Worm (Caenorhabditis elegans): Measurements from ENCODE around the gene F13B12.7.

F13B12.7 gene

ce11 chrIV:10409377-10409776, 34.2 kb upstream of the F13B12.7 start, which contains the start of gene rfk-1:
Gene rfk-1 (minus strand): TSS chrIV:10409477.
- TF ChIP-seq nhr-41 (GFP tag; IDR thresholded peaks at IDR 0.05), result no peak
- no peak for TF ChIP-seq gei-8 (GFP tag; optimal IDR thresholded peaks at IDR 0.05)
- TF ChIP-seq unc-62 (GFP tag; optimal IDR thresholded peaks at IDR 0.05 in 1 of 2), result no peak
- TF ChIP-seq unc-62 (tag; optimal IDR thresholded peaks at IDR 0.05), result no peak
- no peak for TF ChIP-seq nhr-111 (GFP tag; optimal IDR thresholded peaks at IDR 0.05)
- no peak for TF ChIP-seq zip-11 (GFP tag; IDR thresholded peaks at IDR 0.05)
- no peak for TF ChIP-seq daf-19 (GFP tag; conservative IDR thresholded peaks at IDR 0.05)
- no peak for TF ChIP-seq daf-12 (tag; optimal IDR thresholded peaks at IDR 0.05)
- TF ChIP-seq F49E8.2 (tag; optimal IDR thresholded peaks at IDR 0.05; ENCODE audit: borderline replicate concordance), result no peak
- no peak for TF ChIP-seq zfp-2 (tag; optimal IDR thresholded peaks at IDR 0.05)
- TF ChIP-seq cey-2 (tag; optimal IDR thresholded peaks at IDR 0.05; ENCODE audit: borderline replicate concordance, insufficient read depth), result no peak
- TF ChIP-seq nhr-77 (tag; optimal IDR thresholded peaks at IDR 0.05), result no peak
- TF ChIP-seq zip-2 (tag; optimal IDR thresholded peaks at IDR 0.05), result no peak
- no peak for TF ChIP-seq madf-5 (GFP tag; IDR thresholded peaks at IDR 0.05)
- TF ChIP-seq dpl-1 (GFP tag; optimal IDR thresholded peaks at IDR 0.05), result no peak
- no peak for TF ChIP-seq nhr-10 (tag; optimal IDR thresholded peaks at IDR 0.05)
- no peak for TF ChIP-seq ceh-20 (GFP tag; IDR thresholded peaks at IDR 0.05)
- TF ChIP-seq nhr-11 (tag; optimal IDR thresholded peaks at IDR 0.05), result no peak

DNA sequence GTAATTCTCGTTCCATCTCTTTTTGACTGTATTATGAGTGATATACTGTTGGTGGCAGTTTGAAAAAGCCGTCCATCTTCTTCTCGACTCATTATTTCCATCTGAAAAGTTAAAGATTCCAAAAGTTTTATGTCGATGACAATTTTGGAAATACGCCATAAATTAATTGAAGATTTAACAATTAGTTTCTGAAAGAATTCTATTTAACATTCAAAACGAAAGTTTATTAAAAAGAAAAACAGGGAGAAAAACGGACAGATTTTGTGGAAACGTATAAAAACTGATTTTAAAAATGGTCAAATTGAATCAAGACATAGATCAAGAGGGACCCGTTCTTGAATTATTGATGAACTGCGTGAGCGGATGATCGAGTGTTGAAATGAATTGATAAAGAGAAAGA, 29.8 kb upstream of the F13B12.7 start, which contains the start of gene R10H10.7:
R10H10.7 (minus strand) TSS at position 101 of the 400 bp plus-strand sequence.
- TF ChIP-seq pqm-1 (tag; optimal IDR thresholded peaks at IDR 0.05) (no peak), aha-1 (tag) (peak; percentile 26)

DNA sequence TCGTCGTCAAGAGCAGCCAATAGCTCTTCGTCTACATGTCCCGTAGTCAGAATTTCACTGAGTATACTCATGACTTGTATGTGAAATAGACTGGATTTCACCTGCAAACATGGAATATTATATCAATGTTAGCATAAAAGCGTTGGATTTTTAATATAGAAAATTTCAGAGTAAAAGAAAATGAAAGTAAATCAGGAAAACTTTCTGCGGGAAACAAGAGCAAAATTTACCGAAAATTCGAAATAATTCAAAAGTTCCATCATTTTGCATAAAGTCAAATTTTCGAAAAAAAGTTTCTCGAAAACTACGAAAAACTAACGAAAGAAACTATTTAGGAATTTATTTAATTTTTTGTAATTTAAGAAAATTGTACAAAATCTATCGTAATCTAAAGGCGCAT, 25.8 kb upstream of the F13B12.7 start, which contains the start of gene F13B12.6:
F13B12.6 (minus strand) TSS at position 101 of the 400 bp plus-strand sequence.
- TF ChIP-seq zfp-3 (GFP tag; conservative IDR thresholded peaks at IDR 0.05) (no peak), lsy-2 (tag; optimal IDR thresholded peaks at IDR 0.05) (no peak), nhr-25 (tag; optimal IDR thresholded peaks at IDR 0.05; ENCODE audit: borderline replicate concordance, insufficient read depth) (no peak), F37D6.2 (tag; optimal IDR thresholded peaks at IDR 0.05) (no peak), ama-1 (optimal IDR thresholded peaks at IDR 0.05) (no peak), ces-1 (GFP tag; optimal IDR thresholded peaks at IDR 0.05) (no peak), unc-62 (GFP tag; optimal IDR thresholded peaks at IDR 0.05 in 1 of 2) (no peak), unc-62 (tag; optimal IDR thresholded peaks at IDR 0.05) (no peak)

ce11 chrIV:10419896-10420295, 23.7 kb upstream of the F13B12.7 start:
- TF ChIP-seq mxl-2 (GFP tag; conservative IDR thresholded peaks at IDR 0.05) (no peak), zag-1 (tag; optimal IDR thresholded peaks at IDR 0.05) (no peak), nhr-48 (tag; optimal IDR thresholded peaks at IDR 0.05) (no peak), nhr-11 (tag; optimal IDR thresholded peaks at IDR 0.05) (no peak), F10B5.3 (tag; optimal IDR thresholded peaks at IDR 0.05) (no peak), hmg-1.1 (GFP tag; IDR thresholded peaks at IDR 0.05) (no peak), unc-62 (GFP tag; optimal IDR thresholded peaks at IDR 0.05 in 1 of 2) (peak in 1 of 2 experiments; percentile 85), unc-62 (tag; optimal IDR thresholded peaks at IDR 0.05) (no peak), set-16 (GFP tag; IDR thresholded peaks at IDR 0.05) (no peak), nhr-25 (tag; optimal IDR thresholded peaks at IDR 0.05; ENCODE audit: borderline replicate concordance, insufficient read depth) (no peak), Y48G9A.11 (GFP tag; IDR thresholded peaks at IDR 0.05) (no peak), mdl-1 (tag; optimal IDR thresholded peaks at IDR 0.05) (no peak), arid-1 (GFP tag; conservative IDR thresholded peaks at IDR 0.05) (no peak), hlh-30 (tag; optimal IDR thresholded peaks at IDR 0.05; ENCODE audit: insufficient read depth) (peak; percentile 16)

Measured in whole organism, L4 larva.